Fruit fly (Drosophila melanogaster) whole organism: ENCODE results near the gene CG2061.

ENCODE experiments used
- CG8478 ChIP-seq: fragments of >200 bp; optimal IDR thresholded peaks from 2 replicates; lab custom pipeline; 2018; ENCODE audit warnings: inconsistent platforms
- Dll ChIP-seq: fragments of >200 bp; optimal IDR thresholded peaks from 2 replicates; lab custom pipeline; 2017
- EcR ChIP-seq, 2 experiments: fragments of >200 bp; optimal IDR thresholded peaks; 2 replicates each; lab custom pipeline; 2017; ENCODE audit warnings: missing biosample characterization in 2 of 2, missing genetic modification characterization in 2 of 2, missing genetic modification reagents in 2 of 2
- pan ChIP-seq: fragments of >200 bp; optimal IDR thresholded peaks from 2 replicates; lab custom pipeline; 2017
- psq ChIP-seq: fragments of >200 bp; optimal IDR thresholded peaks from 2 replicates; lab custom pipeline; 2017
- usp ChIP-seq: fragments of >200 bp; optimal IDR thresholded peaks from 2 replicates; lab custom pipeline; 2017; ENCODE audit warnings: missing biosample characterization, missing genetic modification characterization, mixed read lengths

DNA sequence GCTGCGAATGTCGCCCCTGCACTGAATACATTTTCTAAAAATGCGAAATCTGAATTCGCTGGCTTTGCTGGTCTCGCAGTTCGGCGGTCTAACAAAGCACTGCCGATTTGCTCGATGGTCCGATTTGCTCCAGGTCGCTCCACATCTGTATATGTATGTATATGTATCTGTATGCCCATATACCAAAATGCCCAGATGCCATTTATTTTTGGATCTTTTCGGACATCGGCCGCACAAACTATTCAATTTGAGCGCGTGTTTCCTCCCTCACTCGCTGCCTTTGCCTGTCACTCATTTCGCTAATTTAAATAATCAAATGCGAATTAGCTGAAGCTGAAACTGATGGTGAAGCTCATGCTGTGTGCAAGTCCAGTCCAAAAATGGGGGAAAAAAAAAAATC is 29.2 kb upstream of the CG2061 start, which contains the start of gene CG1537:
- no peak for TF ChIP-seq pan (lab: Kevin White, UChicago)
- no peak for TF ChIP-seq psq (lab: Kevin White, UChicago)
- TF ChIP-seq CG8478 (lab: Kevin White, UChicago): no peak
- TF ChIP-seq usp (GFP tag; lab: Kevin White, UChicago): no peak
- no peak for TF ChIP-seq EcR (GFP tag; optimal IDR thresholded peaks at IDR 0.05; lab: Kevin White, UChicago)
- no peak for TF ChIP-seq Dll
